Fruit fly (Drosophila melanogaster): ENCODE data around the gene lectin-22C.

DNA sequence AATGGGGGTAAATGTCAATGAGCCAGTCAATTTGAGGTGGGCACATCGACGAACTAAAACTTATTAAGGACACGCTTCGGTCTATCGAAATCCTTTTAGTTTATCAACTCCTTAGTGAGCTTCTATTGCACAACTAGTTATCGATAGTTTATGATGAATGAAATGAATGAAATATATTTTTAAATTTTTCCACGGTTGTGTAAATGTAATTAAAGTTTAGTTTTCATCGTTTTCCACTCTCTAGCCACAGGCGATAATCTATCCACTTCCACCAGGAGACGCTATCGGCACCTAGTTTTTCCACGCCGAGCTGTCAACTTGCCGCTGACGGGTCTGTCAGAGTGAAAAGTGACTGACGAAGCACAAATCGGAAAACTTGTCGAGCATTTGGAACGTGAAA lies 42.6 kb upstream of the lectin-22C start, which contains the start of gene CG12674:
- TF ChIP-seq Mio (GFP tag; optimal IDR thresholded peaks at IDR 0.05) (no peak), Dif (GFP tag; optimal IDR thresholded peaks at IDR 0.05; ENCODE audit: partially characterized antibody) (no peak), Myc (optimal IDR thresholded peaks at IDR 0.05) (no peak), dmrt93B (GFP tag; optimal IDR thresholded peaks at IDR 0.05) (no peak), lola (GFP tag; optimal IDR thresholded peaks at IDR 0.05) (no peak), CrebA (GFP tag; optimal IDR thresholded peaks at IDR 0.05; ENCODE audit: borderline replicate concordance) (no peak), woc (GFP tag; optimal IDR thresholded peaks at IDR 0.05) (no peak), h (GFP tag; optimal IDR thresholded peaks at IDR 0.05) (no peak), GATAd (GFP tag; optimal IDR thresholded peaks at IDR 0.05) (no peak), Sp1 (GFP tag; optimal IDR thresholded peaks at IDR 0.05) (no peak), br (GFP tag; optimal IDR thresholded peaks at IDR 0.05) (no peak), jim (GFP tag; optimal IDR thresholded peaks at IDR 0.05) (no peak)

Measured in whole organism, wandering third instar larva.